Fruit fly (Drosophila melanogaster): ENCODE data around the gene Pis.

Pis gene

DNA sequence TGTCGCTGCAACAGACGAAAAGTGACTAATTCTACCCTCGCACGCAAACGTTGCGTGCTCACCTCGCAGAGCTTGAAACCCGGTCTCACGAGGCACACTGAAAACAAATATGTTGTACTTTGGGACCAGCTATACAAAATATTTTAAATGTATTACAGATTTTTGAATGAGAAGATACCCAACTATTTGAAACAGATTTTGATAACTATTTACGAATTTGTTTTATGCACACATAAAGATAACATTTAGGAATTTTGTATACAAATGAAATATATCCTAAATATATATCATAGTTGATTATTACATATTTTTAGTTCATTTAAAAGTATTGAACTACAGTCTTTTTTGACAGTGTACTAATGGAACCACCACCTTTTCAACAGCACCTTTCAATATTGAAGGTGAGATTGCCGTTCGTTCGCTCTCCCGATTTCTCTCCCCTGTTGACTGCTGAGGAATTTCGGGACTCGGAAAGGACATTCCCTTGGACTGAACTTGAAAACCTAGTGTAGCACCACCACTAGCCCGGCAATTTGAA lies 32.5 kb downstream of the Pis start, which contains the start of gene CG15646 (continued):
- peak; percentile 67 for TF ChIP-seq spab (GFP tag; optimal IDR thresholded peaks at IDR 0.05)
- TF ChIP-seq acj6 (GFP tag; optimal IDR thresholded peaks at IDR 0.05) = peak; percentile 71
- peak; percentile 59 for TF ChIP-seq CG6854 (GFP tag; optimal IDR thresholded peaks at IDR 0.05)
- peak; percentile 56 for TF ChIP-seq CG16779 (tag; optimal IDR thresholded peaks at IDR 0.05)
- TF ChIP-seq dac (GFP tag; optimal IDR thresholded peaks at IDR 0.05) = no peak
- peak; percentile 92 for TF ChIP-seq Eip78C (GFP tag)
- TF ChIP-seq CG15336 (GFP tag; IDR thresholded peaks at IDR 0.05) = peak; percentile 70
- peak; percentile 80 for TF ChIP-seq CG6808 (GFP tag; optimal IDR thresholded peaks at IDR 0.05)
- peak; percentile 64 for TF ChIP-seq Eip75B (GFP tag; optimal IDR thresholded peaks at IDR 0.05)
- TF ChIP-seq fkh (GFP tag; optimal IDR thresholded peaks at IDR 0.05) = no peak
- no peak for TF ChIP-seq CG11294 (GFP tag; IDR thresholded peaks at IDR 0.05)
- TF ChIP-seq pdm3 (GFP tag; optimal IDR thresholded peaks at IDR 0.05) = peak; percentile 57
- peak; percentile 51; the same call in 1 of the 3 replicates for TF ChIP-seq eg (GFP tag; IDR thresholded peaks at IDR 0.05)
- no peak for TF ChIP-seq Eip93F (GFP tag; optimal IDR thresholded peaks at IDR 0.05)
- no peak for TF ChIP-seq fd85E (GFP tag; optimal IDR thresholded peaks at IDR 0.05)
- peak; percentile 76 for TF ChIP-seq CG6792 (GFP tag; optimal IDR thresholded peaks at IDR 0.05)
- TF ChIP-seq CG1621 (tag; optimal IDR thresholded peaks at IDR 0.05) = peak; percentile 50
- no peak for TF ChIP-seq Hr38 (GFP tag; optimal IDR thresholded peaks at IDR 0.05)
- peak; percentile 75 for TF ChIP-seq topi (GFP tag; optimal IDR thresholded peaks at IDR 0.05)
- TF ChIP-seq CG6276 (GFP tag; optimal IDR thresholded peaks at IDR 0.05) = peak; percentile 39
- peak; percentile 69 for TF ChIP-seq CG10631 (GFP tag; optimal IDR thresholded peaks at IDR 0.05)
- TF ChIP-seq Hr4 (GFP tag; optimal IDR thresholded peaks at IDR 0.05) = peak; percentile 48
- TF ChIP-seq CG3032 (tag; optimal IDR thresholded peaks at IDR 0.05) = peak; percentile 83
- peak; percentile 68 for TF ChIP-seq net (GFP tag; optimal IDR thresholded peaks at IDR 0.05)

DNA sequence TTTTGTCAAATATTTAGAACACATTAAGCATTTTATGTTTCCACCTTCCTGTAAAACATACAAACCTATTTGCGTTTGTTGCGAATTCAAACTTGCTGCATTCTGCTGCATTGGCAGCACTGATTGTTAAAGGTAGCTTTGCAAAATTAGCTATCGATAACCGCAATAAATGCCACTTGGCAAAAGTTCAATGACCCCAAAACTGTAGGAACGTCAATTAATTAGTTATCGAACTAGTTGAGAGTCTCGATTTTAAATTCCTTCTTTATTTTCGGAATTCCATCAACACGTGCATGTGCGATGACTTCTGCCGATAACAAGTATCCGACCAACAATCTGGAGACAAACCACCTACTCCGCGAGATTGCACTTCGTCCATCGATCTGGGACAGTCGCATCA lies 41.3 kb downstream of the Pis start, which contains the start of gene CG8119:
Gene CG8119, plus strand, starts transcription at position 301 of the 400 bp plus-strand sequence.
- no peak for TF ChIP-seq CG31627 (GFP tag; optimal IDR thresholded peaks at IDR 0.05)
- no peak for TF ChIP-seq CG1621 (tag; optimal IDR thresholded peaks at IDR 0.05)
- no peak for TF ChIP-seq CG3032 (tag; optimal IDR thresholded peaks at IDR 0.05)
- TF ChIP-seq Sox15 (GFP tag; optimal IDR thresholded peaks at IDR 0.05) = no peak
- no peak for TF ChIP-seq salr (GFP tag; optimal IDR thresholded peaks at IDR 0.05)
- no peak for TF ChIP-seq CG10669 (GFP tag; optimal IDR thresholded peaks at IDR 0.05)
- TF ChIP-seq CG10631 (GFP tag; optimal IDR thresholded peaks at IDR 0.05) = no peak
- no peak for TF ChIP-seq CG8319 (GFP tag; optimal IDR thresholded peaks at IDR 0.05)
- TF ChIP-seq CG8119 (GFP tag; IDR thresholded peaks at IDR 0.05) = no peak

DNA sequence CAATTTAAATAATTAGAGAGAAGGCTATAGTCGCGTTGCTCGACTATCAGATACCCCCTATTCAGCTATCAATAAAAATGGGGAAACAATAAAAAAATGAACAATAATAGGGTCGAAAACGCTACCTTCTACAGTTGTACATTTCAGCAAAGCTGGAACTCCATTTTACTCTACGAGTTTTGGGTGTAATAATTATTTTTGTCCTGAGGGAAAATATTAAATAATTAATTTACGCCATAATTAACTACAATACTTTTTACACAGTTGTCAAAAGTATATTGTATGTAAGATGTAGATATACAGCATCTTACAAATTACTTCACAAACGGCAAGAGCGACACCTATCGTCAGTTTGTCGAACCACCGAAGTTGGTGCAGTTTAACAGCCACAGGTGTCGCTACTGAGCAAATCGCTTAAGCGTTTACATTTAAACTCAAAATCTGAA lies 50.2 kb downstream of the Pis start:
- TF ChIP-seq lz (GFP tag; optimal IDR thresholded peaks at IDR 0.05) = peak; percentile 19
- no peak for TF ChIP-seq Ets96B (tag; optimal IDR thresholded peaks at IDR 0.05)
- peak; percentile 38 for TF ChIP-seq esn (GFP tag; optimal IDR thresholded peaks at IDR 0.05)
- TF ChIP-seq Eip75B (GFP tag; optimal IDR thresholded peaks at IDR 0.05) = peak; percentile 6
- peak; percentile 45 for TF ChIP-seq cyc (GFP tag; optimal IDR thresholded peaks at IDR 0.05)
- peak; percentile 31 for TF ChIP-seq pdm3 (GFP tag; optimal IDR thresholded peaks at IDR 0.05)
- TF ChIP-seq CG6808 (GFP tag; optimal IDR thresholded peaks at IDR 0.05) = no peak
- TF ChIP-seq OdsH (GFP tag; optimal IDR thresholded peaks at IDR 0.05) = no peak
- TF ChIP-seq Hr39 (GFP tag; optimal IDR thresholded peaks at IDR 0.05) = peak; percentile 44
- TF ChIP-seq CG31627 (GFP tag; optimal IDR thresholded peaks at IDR 0.05) = peak; percentile 45
- peak; percentile 8 for TF ChIP-seq acj6 (GFP tag; optimal IDR thresholded peaks at IDR 0.05)
- peak; percentile 0 for TF ChIP-seq topi (GFP tag; optimal IDR thresholded peaks at IDR 0.05)
- no peak for TF ChIP-seq CG10631 (GFP tag; optimal IDR thresholded peaks at IDR 0.05)
- TF ChIP-seq Met (GFP tag; optimal IDR thresholded peaks at IDR 0.05) = peak; percentile 13
- no peak for TF ChIP-seq CG6792 (GFP tag; optimal IDR thresholded peaks at IDR 0.05)
- no peak for TF ChIP-seq CG11762 (GFP tag; optimal IDR thresholded peaks at IDR 0.05; ENCODE audit: insufficient read depth)
- TF ChIP-seq Hr4 (GFP tag; optimal IDR thresholded peaks at IDR 0.05) = no peak
- TF ChIP-seq CG6163 (GFP tag; IDR thresholded peaks at IDR 0.05) = no peak
- TF ChIP-seq vri (GFP tag; optimal IDR thresholded peaks at IDR 0.05) = no peak
- no peak for TF ChIP-seq spab (GFP tag; optimal IDR thresholded peaks at IDR 0.05)
- TF ChIP-seq CG3919 (GFP tag; optimal IDR thresholded peaks at IDR 0.05) = peak; percentile 12
- TF ChIP-seq Eip78C (GFP tag) = peak; percentile 26
- TF ChIP-seq Sox14 (GFP tag; optimal IDR thresholded peaks at IDR 0.05) = no peak
